Fruit fly (Drosophila melanogaster): ENCODE results near the gene CG17359.

dm6 chr3L:13987578-13987977 is 11.5 kb downstream of the CG17359 start, which contains the start of gene CG9040:
- TF ChIP-seq OdsH (GFP tag; optimal IDR thresholded peaks at IDR 0.05): no peak
- TF ChIP-seq Dif (GFP tag; optimal IDR thresholded peaks at IDR 0.05; ENCODE audit: partially characterized antibody): no peak
- no peak for TF ChIP-seq psq (GFP tag; optimal IDR thresholded peaks at IDR 0.05)
- TF ChIP-seq fru (GFP tag; optimal IDR thresholded peaks at IDR 0.05): no peak
- no peak for TF ChIP-seq h (GFP tag; optimal IDR thresholded peaks at IDR 0.05)
- TF ChIP-seq rgr (GFP tag; optimal IDR thresholded peaks at IDR 0.05): no peak
